Worm (Caenorhabditis elegans) whole organism, L1 larva: ENCODE results near the gene eftu-2.

Experiments
- Y116A8C.19 ChIP-seq: sonication (generic microtip); optimal IDR thresholded peaks from 2 replicates; lab custom pipeline; 2016; ENCODE audit warnings: missing compliant biosample characterization, missing genetic modification characterization, borderline replicate concordance
- dpl-1 ChIP-seq, 3 experiments: fragments of 150-350 bp in 2 of 3; sonication (generic microtip) in 1 of 3; optimal IDR thresholded peaks; 2 replicates each; lab custom pipeline; 2014 to 2017; ENCODE audit warnings: missing biosample characterization in 3 of 3, missing genetic modification characterization in 3 of 3, missing genetic modification reagents in 3 of 3
- fos-1 ChIP-seq: fragments of 150-350 bp; optimal IDR thresholded peaks from 2 replicates; lab custom pipeline; 2014; ENCODE audit warnings: missing biosample characterization, missing genetic modification characterization
- hlh-17 ChIP-seq: fragments of 200-800 bp; sonication (Bioruptor generic); optimal IDR thresholded peaks from 2 replicates; lab custom pipeline; 2018; ENCODE audit warnings: missing genetic modification characterization, mild to moderate bottlenecking, missing compliant biosample characterization, moderate library complexity, borderline replicate concordance
- mef-2 ChIP-seq: fragments of 150-350 bp; optimal IDR thresholded peaks from 2 replicates; lab custom pipeline; 2014; ENCODE audit warnings: missing biosample characterization, missing genetic modification characterization
- unc-62 ChIP-seq: fragments of 150-350 bp; optimal IDR thresholded peaks from 2 replicates; lab custom pipeline; 2014; ENCODE audit warnings: missing biosample characterization, missing genetic modification reagents, missing genetic modification characterization

ce11 chrIII:5991142-5991930, 18.0 kb upstream of the eftu-2 start, which contains the start of gene T04C9.2:
- TF ChIP-seq unc-62 (GFP tag; lab: Kevin White, UChicago) = no peak
- TF ChIP-seq fos-1 = no peak
- TF ChIP-seq hlh-17 (GFP tag; lab: Kevin White, UChicago) = no peak
- no peak for TF ChIP-seq mef-2 (tag; lab: Kevin White, UChicago)
- no peak for TF ChIP-seq dpl-1 (GFP tag; optimal IDR thresholded peaks at IDR 0.05; lab: Kevin White, UChicago)
- no peak for TF ChIP-seq Y116A8C.19
